Worm (Caenorhabditis elegans) whole organism, L3 larva: ENCODE data around the gene K12D12.5.

Experiments used
- R02D3.7 ChIP-seq: fragments of 150-350 bp; optimal IDR thresholded peaks from 2 replicates; lab custom pipeline; 2014; ENCODE audit warnings: missing biosample characterization, missing genetic modification characterization
- aly-2 ChIP-seq: fragments of 150-350 bp; optimal IDR thresholded peaks from 2 replicates; lab custom pipeline; 2014; ENCODE audit warnings: missing biosample characterization, missing genetic modification characterization
- ama-1 ChIP-seq: fragments of 150-350 bp; optimal IDR thresholded peaks from 2 replicates; lab custom pipeline; 2018
- ceh-28 ChIP-seq: fragments of 150-350 bp; optimal IDR thresholded peaks from 2 replicates; lab custom pipeline; 2014; ENCODE audit warnings: missing biosample characterization, missing genetic modification reagents, missing genetic modification characterization
- ceh-82 ChIP-seq: fragments of 150-350 bp; optimal IDR thresholded peaks from 2 replicates; lab custom pipeline; 2014; ENCODE audit warnings: missing biosample characterization, missing genetic modification characterization
- ceh-9 ChIP-seq: sonication (generic microtip); optimal IDR thresholded peaks from 2 replicates; lab custom pipeline; 2018; ENCODE audit warnings: missing biosample characterization, missing genetic modification characterization
- egl-27 ChIP-seq: sonication (generic microtip); optimal IDR thresholded peaks from 4 replicates; lab custom pipeline; 2017; ENCODE audit warnings: missing biosample characterization, missing genetic modification reagents, missing genetic modification characterization
- elt-1 ChIP-seq: fragments of 150-350 bp; optimal IDR thresholded peaks from 2 replicates; lab custom pipeline; 2014; ENCODE audit warnings: missing biosample characterization, missing genetic modification characterization
- elt-2 ChIP-seq: sonication (generic microtip); optimal IDR thresholded peaks from 2 replicates; lab custom pipeline; 2016; ENCODE audit warnings: missing genetic modification reagents, mild to moderate bottlenecking, missing genetic modification characterization, missing compliant biosample characterization
- elt-3 ChIP-seq, 3 experiments: fragments of 150-350 bp in 1 of 3; sonication (generic microtip) in 2 of 3; optimal IDR thresholded peaks; 2 replicates in 2 of 3; 4 replicates in 1 of 3; lab custom pipeline; 2014 to 2017; ENCODE audit warnings: missing biosample characterization in 3 of 3, missing genetic modification characterization in 3 of 3
- eor-1 ChIP-seq, 2 experiments: fragments of 150-350 bp; optimal IDR thresholded peaks; 2 replicates each; lab custom pipeline; 2014 to 2018; ENCODE audit warnings: missing biosample characterization in 2 of 2, missing genetic modification characterization in 2 of 2
- jun-1 ChIP-seq: fragments of 150-350 bp; optimal IDR thresholded peaks from 2 replicates; lab custom pipeline; 2014; ENCODE audit warnings: missing biosample characterization, missing genetic modification reagents, missing genetic modification characterization
- lin-39 ChIP-seq: fragments of 150-350 bp; optimal IDR thresholded peaks from 2 replicates; lab custom pipeline; 2018; ENCODE audit warnings: missing biosample characterization, missing genetic modification reagents, missing genetic modification characterization
- mdl-1 ChIP-seq: fragments of 150-350 bp; optimal IDR thresholded peaks from 2 replicates; lab custom pipeline; 2014; ENCODE audit warnings: missing biosample characterization, missing genetic modification characterization
- nfya-1 ChIP-seq: sonication (generic microtip); optimal IDR thresholded peaks from 2 replicates; lab custom pipeline; 2017; ENCODE audit warnings: missing genetic modification characterization, mild to moderate bottlenecking, missing compliant biosample characterization, antibody characterized with exemption, moderate library complexity; ENCODE audit not compliant: insufficient read depth
- nhr-23 ChIP-seq: fragments of 150-350 bp; optimal IDR thresholded peaks from 2 replicates; lab custom pipeline; 2014; ENCODE audit warnings: missing biosample characterization, missing genetic modification reagents, missing genetic modification characterization
- nhr-25 ChIP-seq: sonication (generic microtip); optimal IDR thresholded peaks from 2 replicates; lab custom pipeline; 2017; ENCODE audit warnings: missing biosample characterization, missing genetic modification characterization
- nhr-28 ChIP-seq: fragments of 150-350 bp; optimal IDR thresholded peaks from 2 replicates; lab custom pipeline; 2014; ENCODE audit warnings: missing biosample characterization, missing genetic modification characterization
- nhr-43 ChIP-seq: sonication (generic microtip); optimal IDR thresholded peaks from 2 replicates; lab custom pipeline; 2016; ENCODE audit warnings: mild to moderate bottlenecking, missing genetic modification characterization, missing compliant biosample characterization; ENCODE audit not compliant: poor library complexity, severe bottlenecking
- nhr-76 ChIP-seq: fragments of 150-350 bp; sonication (generic microtip); optimal IDR thresholded peaks from 5 replicates; lab custom pipeline; 2014; ENCODE audit warnings: missing biosample characterization, missing genetic modification characterization
- nhr-77 ChIP-seq: fragments of 150-350 bp; optimal IDR thresholded peaks from 2 replicates; lab custom pipeline; 2014; ENCODE audit warnings: missing biosample characterization, missing genetic modification characterization
- pqm-1 ChIP-seq: fragments of 150-350 bp; optimal IDR thresholded peaks from 2 replicates; lab custom pipeline; 2017; ENCODE audit warnings: missing biosample characterization, missing genetic modification characterization, inconsistent platforms
- sea-2 ChIP-seq: fragments of 150-350 bp; sonication (generic microtip); optimal IDR thresholded peaks from 4 replicates; lab custom pipeline; 2014; ENCODE audit warnings: missing biosample characterization, missing genetic modification reagents, missing genetic modification characterization
- snpc-4 ChIP-seq: fragments of 150-350 bp; optimal IDR thresholded peaks from 2 replicates; lab custom pipeline; 2014; ENCODE audit warnings: missing biosample characterization, missing genetic modification characterization
- tbx-2 ChIP-seq: sonication (generic microtip); optimal IDR thresholded peaks from 2 replicates; lab custom pipeline; 2016; ENCODE audit warnings: mild to moderate bottlenecking, missing genetic modification characterization, missing compliant biosample characterization
- unc-39 ChIP-seq: sonication (generic microtip); optimal IDR thresholded peaks from 4 replicates; lab custom pipeline; 2017; ENCODE audit warnings: missing biosample characterization, missing genetic modification characterization
- unc-62 ChIP-seq: fragments of 150-350 bp; sonication (generic microtip); optimal IDR thresholded peaks from 4 replicates; lab custom pipeline; 2014; ENCODE audit warnings: missing biosample characterization, missing genetic modification reagents, missing genetic modification characterization

Gene K12D12.5

DNA sequence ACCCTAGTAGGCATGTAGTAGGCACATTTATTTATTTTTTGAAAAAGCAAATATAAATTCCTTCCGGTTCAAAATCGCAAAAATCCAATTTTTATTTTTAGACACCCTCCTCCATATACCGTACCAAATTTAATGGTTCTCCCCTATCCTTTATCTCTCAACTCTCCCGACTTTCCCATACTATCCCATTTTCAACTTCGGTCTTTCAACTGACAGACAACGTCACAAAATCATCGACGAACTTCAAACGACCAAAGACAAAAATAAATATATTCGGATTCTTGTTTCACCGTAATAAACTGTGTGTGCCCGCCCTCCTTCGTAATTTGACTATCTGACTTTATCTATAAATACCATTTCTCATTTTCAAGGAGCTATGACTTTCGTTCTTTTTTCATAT lies 25.6 kb upstream of the K12D12.5 start, which contains the start of gene T27D12.6:
T27D12.6 (plus strand) TSS at position 301 of the 400 bp plus-strand sequence.
- TF ChIP-seq unc-62 (GFP tag; lab: Kevin White, UChicago) (no peak), eor-1 (tag; optimal IDR thresholded peaks at IDR 0.05; lab: Kevin White, UChicago) (no peak), nhr-77 (tag; lab: Kevin White, UChicago) (no peak), ceh-82 (tag; lab: Kevin White, UChicago) (no peak), elt-1 (tag; lab: Kevin White, UChicago) (no peak), egl-27 (tag; lab: Kevin White, UChicago) (no peak), tbx-2 (tag; lab: Kevin White, UChicago) (no peak)
- TF ChIP-seq, all 47 proteins: peak for 0

DNA sequence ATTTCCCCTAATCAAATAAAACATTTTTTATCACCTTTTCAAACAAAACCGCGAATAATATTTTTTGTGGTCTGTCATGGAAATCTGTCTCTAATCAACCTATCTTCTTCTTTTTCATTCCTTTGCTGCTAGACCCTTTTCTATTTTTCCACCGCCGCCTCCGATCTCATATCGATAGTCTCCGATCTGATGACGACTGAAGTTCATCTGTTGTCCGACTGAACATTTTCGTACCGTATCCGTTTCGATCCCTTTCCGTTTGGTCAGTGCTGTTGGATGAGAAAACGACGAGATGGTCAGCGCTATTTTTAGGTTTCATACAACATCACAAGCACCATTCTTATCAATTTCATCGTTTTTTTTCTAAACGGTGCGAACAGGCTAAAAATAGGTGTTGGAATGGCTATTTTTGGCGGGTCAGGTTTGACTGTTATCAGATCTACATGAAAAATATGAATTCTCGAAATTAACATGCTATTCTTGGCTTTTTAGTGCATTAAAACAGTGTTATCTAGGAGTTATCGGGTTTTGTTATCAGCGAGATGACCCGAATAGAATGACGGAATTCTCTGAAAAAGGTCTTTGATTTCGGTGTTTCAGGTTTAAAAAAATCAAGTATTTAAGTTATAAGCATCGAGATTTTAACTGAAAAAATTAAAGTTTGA lies 24.1 kb upstream of the K12D12.5 start:
- TF ChIP-seq ceh-28 = no peak
- peak; percentile 91 for TF ChIP-seq nhr-43 (tag; lab: Kevin White, UChicago)
- peak in 1 of 3 experiments; percentile 46 for TF ChIP-seq elt-3 (tag; optimal IDR thresholded peaks at IDR 0.05; lab: Kevin White, UChicago)
- TF ChIP-seq pqm-1 (tag; lab: Kevin White, UChicago) = peak; percentile 1
- TF ChIP-seq sea-2 (GFP tag; lab: Kevin White, UChicago) = no peak
- TF ChIP-seq jun-1 = no peak
- TF ChIP-seq ceh-9 = no peak
- TF ChIP-seq nhr-23 (tag; lab: Kevin White, UChicago) = peak; percentile 63
- TF ChIP-seq nhr-76 (tag; lab: Kevin White, UChicago) = peak; percentile 37
- TF ChIP-seq elt-2 = peak; percentile 69

DNA sequence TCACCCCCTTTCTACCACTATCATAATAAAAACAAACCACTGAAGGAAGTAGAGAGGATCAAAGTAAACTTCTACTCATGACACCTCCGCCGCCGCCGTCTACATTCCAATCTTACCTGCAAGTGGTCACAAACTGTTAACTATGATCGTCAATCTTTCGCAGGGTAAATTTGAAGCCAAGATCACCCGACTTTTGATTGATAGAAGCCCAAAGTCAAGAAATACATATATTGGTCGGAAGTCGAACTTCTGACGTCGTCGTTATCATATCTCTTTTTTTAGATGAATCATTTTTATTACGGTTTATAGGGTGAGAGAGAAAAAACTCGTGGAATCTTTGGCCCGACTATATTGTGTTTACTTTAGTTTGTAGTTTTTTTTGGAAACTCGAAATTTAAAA lies 22.5 kb upstream of the K12D12.5 start:
- TF ChIP-seq elt-3 (tag; optimal IDR thresholded peaks at IDR 0.05; lab: Kevin White, UChicago) = peak in 1 of 3 experiments; percentile 73
- TF ChIP-seq ama-1 = no peak
- TF ChIP-seq unc-39 (tag; lab: Kevin White, UChicago) = no peak
- no peak for TF ChIP-seq jun-1
- TF ChIP-seq R02D3.7 (tag; lab: Kevin White, UChicago) = no peak
- peak; percentile 39 for TF ChIP-seq nhr-23 (tag; lab: Kevin White, UChicago)
- no peak for TF ChIP-seq aly-2 (tag; lab: Kevin White, UChicago)
- TF ChIP-seq mdl-1 = no peak
- peak; percentile 30 for TF ChIP-seq nhr-76 (tag; lab: Kevin White, UChicago)
- TF ChIP-seq nhr-43 (tag; lab: Kevin White, UChicago) = peak; percentile 92
- peak; percentile 36 for TF ChIP-seq nhr-25
- no peak for TF ChIP-seq lin-39 (tag; lab: Kevin White, UChicago)
- TF ChIP-seq nhr-28 (tag; lab: Kevin White, UChicago) = no peak
- no peak for TF ChIP-seq nhr-77 (tag; lab: Kevin White, UChicago)

DNA sequence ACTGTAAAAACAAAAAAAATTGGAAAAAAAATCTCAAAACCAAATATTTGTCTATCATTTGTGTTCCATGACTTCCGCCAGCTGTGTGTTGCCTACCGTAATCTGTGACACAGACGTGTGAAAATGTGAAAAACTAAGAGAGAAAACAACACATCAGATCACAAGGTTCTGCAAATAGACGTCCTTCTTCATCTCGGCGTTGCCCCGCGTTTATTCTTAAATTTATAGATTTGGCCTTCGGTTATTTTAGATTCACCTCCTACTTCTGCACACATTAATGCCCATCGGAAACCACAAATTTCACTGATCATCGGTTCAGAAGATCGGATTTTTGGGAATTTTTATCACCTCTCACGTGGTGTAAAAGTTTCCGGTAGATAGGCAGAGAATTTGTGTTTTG lies 21.7 kb upstream of the K12D12.5 start:
- TF ChIP-seq nhr-43 (tag; lab: Kevin White, UChicago) (peak; percentile 17), nhr-25 (peak; percentile 4), nhr-23 (tag; lab: Kevin White, UChicago) (no peak)

DNA sequence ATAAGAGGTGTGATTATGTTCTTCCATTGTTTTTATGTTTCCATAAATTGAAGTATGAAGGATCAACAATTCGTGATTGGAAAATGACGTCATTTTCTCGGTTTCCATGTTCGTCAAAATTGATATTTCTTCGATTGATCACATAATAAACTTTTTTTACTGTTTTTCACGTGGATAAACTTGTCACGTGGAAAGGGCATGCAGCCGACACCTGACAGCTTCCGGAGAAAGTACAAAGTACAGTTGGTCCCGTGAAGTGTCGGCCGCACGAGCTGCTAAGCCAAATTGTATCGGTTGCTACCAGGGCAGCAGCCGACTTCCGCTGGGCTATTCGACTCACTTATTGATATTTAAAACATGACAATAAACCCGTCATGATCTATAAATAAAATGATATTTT lies 19.2 kb upstream of the K12D12.5 start:
- TF ChIP-seq elt-2 (no peak), nhr-43 (tag; lab: Kevin White, UChicago) (peak; percentile 29), lin-39 (tag; lab: Kevin White, UChicago) (no peak), pqm-1 (tag; lab: Kevin White, UChicago) (no peak), ceh-9 (no peak), snpc-4 (tag; lab: Kevin White, UChicago) (peak; percentile 67), nhr-23 (tag; lab: Kevin White, UChicago) (peak; percentile 26), elt-1 (tag; lab: Kevin White, UChicago) (no peak), ama-1 (no peak), nhr-25 (peak; percentile 40)
- TF ChIP-seq, all 47 proteins: peak for 4

DNA sequence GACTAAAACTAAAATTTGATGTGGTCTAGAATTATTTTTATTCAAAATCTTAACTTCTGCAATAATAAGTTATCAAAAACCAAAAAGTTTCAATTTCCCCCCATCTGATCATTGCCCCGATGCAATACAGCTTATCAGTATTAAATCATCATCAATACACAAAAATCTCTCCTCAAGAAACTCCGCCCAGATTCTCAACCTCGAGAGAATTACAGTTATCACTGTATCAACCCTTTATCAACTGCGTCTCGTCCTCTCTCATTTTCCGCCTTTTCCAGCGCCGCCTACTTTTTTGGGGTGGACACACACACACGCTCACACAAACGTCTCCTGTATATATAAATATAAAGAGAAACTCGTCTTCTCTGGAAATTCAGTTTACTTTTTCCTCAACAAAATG lies 18.5 kb upstream of the K12D12.5 start, which contains the start of gene T27D12.1:
T27D12.1 (plus strand) TSS at position 301 of the 400 bp plus-strand sequence.
- TF ChIP-seq nfya-1 (tag; lab: Kevin White, UChicago) (no peak), nhr-43 (tag; lab: Kevin White, UChicago) (peak; percentile 9)
